Worm (Caenorhabditis elegans): ENCODE results near the gene cpsf-3.

- TF ChIP-seq ceh-13 (GFP tag; optimal IDR thresholded peaks at IDR 0.05) (no peak), hmg-4 (GFP tag; optimal IDR thresholded peaks at IDR 0.05) (no peak), ets-7 (tag; optimal IDR thresholded peaks at IDR 0.05) (no peak), scrt-1 (GFP tag; IDR thresholded peaks at IDR 0.05) (no peak), ama-1 (optimal IDR thresholded peaks at IDR 0.05) (no peak), flt-1 (GFP tag; IDR thresholded peaks at IDR 0.05) (no peak), aly-1 (tag; optimal IDR thresholded peaks at IDR 0.05) (no peak)
Measured at ce11 chrIV:13309636-13310035, 27.0 kb upstream of the cpsf-3 start.
